Worm (Caenorhabditis elegans): Measurements from ENCODE around the gene ugt-41.

ugt-41 gene

ce11 chrV:7123979-7124378 lies 39.4 kb downstream of the ugt-41 start:
- TF ChIP-seq unc-62 (GFP tag; optimal IDR thresholded peaks at IDR 0.05): no peak

DNA sequence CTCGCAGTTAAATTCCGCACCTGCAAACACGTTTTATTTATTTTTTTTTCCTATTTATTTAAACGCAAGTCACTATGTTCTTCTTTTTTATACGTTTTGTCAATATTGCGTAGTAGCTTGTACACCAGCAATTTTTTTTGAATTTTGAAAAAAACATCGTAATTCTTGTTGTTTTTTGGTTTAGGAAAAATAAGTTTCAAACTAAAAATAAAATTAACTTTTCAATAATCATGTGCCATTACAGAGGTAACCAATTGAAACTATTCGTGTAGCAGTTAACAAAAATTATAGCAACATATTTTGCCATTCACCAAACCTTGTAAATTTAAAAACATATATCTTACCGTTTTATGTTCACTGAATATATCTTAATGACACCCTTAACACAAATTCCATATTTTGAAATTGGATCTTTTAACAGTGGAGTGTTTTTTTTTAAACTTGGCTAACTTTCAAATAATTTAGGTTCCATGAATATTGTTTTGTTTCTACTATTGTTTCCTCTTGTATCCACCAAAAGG lies 40.1 kb downstream of the ugt-41 start, which contains the start of gene lmd-5:
lmd-5 (plus strand) TSS at position 471 of the 521 bp plus-strand sequence.
- TF ChIP-seq unc-62 (GFP tag; optimal IDR thresholded peaks at IDR 0.05): no peak

DNA sequence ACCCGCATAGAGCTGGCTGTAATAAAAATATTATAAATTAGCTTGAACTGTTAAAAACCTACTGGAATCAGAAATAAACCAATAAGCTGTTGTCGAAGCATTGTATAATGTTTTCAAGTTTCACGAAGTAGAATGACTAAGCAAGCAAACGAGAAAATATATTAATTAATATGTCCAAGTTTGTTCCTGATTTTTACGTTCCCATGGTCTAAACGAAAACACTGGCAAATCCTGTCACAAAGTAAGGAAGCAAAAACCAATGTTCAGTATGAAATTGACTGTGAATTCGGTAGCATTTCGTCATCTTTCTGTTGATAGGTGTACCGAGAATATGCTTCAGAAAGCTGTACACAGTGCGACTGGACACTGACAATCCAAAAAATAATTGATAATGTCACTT lies 43.2 kb downstream of the ugt-41 start, which contains the start of gene srx-34:
srx-34 (minus strand) TSS at position 101 of the 400 bp plus-strand sequence.
- no peak for TF ChIP-seq unc-62 (GFP tag; optimal IDR thresholded peaks at IDR 0.05)

- no peak for TF ChIP-seq unc-62 (GFP tag; optimal IDR thresholded peaks at IDR 0.05)
Observed at ce11 chrV:7118796-7119195, 44.6 kb downstream of the ugt-41 start, which contains the start of gene srx-33. srx-33 (minus strand) TSS chrV:7118896.

DNA sequence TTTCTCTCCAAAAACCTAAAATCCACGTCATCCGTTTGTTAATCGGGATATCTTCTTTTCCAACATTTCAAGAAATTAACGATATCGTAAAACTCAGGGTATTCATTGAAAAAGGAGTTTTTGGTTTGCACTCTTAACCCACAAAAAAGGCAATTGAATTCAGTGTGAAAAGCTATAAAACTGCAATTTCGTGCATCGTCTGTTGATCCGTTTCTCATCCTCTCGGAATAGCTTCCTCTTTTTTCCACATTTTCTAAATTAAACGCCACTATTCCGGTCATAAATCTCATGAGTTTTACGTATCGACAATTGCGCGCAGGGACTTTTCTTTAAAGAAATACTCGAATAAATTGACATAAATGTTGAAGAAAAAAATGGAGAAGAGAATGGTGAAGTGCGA lies 51.2 kb downstream of the ugt-41 start:
- TF ChIP-seq unc-62 (GFP tag; optimal IDR thresholded peaks at IDR 0.05): no peak

- no peak for TF ChIP-seq unc-62 (GFP tag; optimal IDR thresholded peaks at IDR 0.05)
Observed at ce11 chrV:7111276-7111675, 52.1 kb downstream of the ugt-41 start.
